Fruit fly (Drosophila melanogaster) whole organism, pupa: Measurements from ENCODE around the gene ymp.

ENCODE experiments used
- CG10348 ChIP-seq: fragments of 200-800 bp; sonication (Bioruptor generic); IDR thresholded peaks from 2 replicates; pipeline ENCODE4 v1.3.6; 2022; ENCODE audit warnings: missing biosample characterization, missing genetic modification characterization
- CG12605 ChIP-seq: fragments of 200-800 bp; sonication (Bioruptor generic); IDR thresholded peaks from 2 replicates; pipeline ENCODE4 v1.3.6; 2022; ENCODE audit warnings: missing biosample characterization, missing genetic modification characterization
- CG13204 ChIP-seq: fragments of 200-800 bp; sonication (Bioruptor generic); optimal IDR thresholded peaks from 2 replicates; lab custom pipeline; 2018; ENCODE audit warnings: missing biosample characterization, mild to moderate bottlenecking, missing genetic modification characterization, moderate library complexity
- CG14655 ChIP-seq: fragments of 200-800 bp; sonication (Bioruptor generic); optimal IDR thresholded peaks from 3 replicates; lab custom pipeline; 2017; ENCODE audit warnings: mild to moderate bottlenecking, missing biosample characterization, missing genetic modification reagents, missing genetic modification characterization
- CG15710 ChIP-seq: fragments of 200-800 bp; sonication (Bioruptor generic); optimal IDR thresholded peaks from 2 replicates; lab custom pipeline; 2018; ENCODE audit warnings: missing biosample characterization, mild to moderate bottlenecking, missing genetic modification characterization, moderate library complexity
- CG17806 ChIP-seq: fragments of 200-800 bp; sonication (Bioruptor generic); optimal IDR thresholded peaks from 2 replicates; lab custom pipeline; 2018; ENCODE audit warnings: missing biosample characterization, mild to moderate bottlenecking, missing genetic modification characterization, moderate library complexity
- CG32121 ChIP-seq: fragments of 200-800 bp; sonication (Bioruptor generic); IDR thresholded peaks from 2 replicates; pipeline ENCODE4 v1.3.6; 2022; ENCODE audit warnings: missing biosample characterization, missing genetic modification characterization
- CG34367 ChIP-seq: fragments of 200-800 bp; sonication (Bioruptor generic); optimal IDR thresholded peaks from 2 replicates; lab custom pipeline; 2018; ENCODE audit warnings: missing biosample characterization, mild to moderate bottlenecking, missing genetic modification characterization
- CG4496 ChIP-seq: fragments of 200-800 bp; sonication (Bioruptor generic); IDR thresholded peaks from 3 replicates; pipeline ENCODE4 v1.3.6; 2022; ENCODE audit warnings: missing biosample characterization, missing genetic modification characterization
- CG8159 ChIP-seq: fragments of 200-800 bp; sonication (Bioruptor generic); optimal IDR thresholded peaks from 3 replicates; lab custom pipeline; 2018; ENCODE audit warnings: missing biosample characterization, mild to moderate bottlenecking, missing genetic modification characterization, moderate library complexity
- CG8301 ChIP-seq: fragments of 200-800 bp; sonication (Bioruptor generic); optimal IDR thresholded peaks from 2 replicates; lab custom pipeline; 2018; ENCODE audit warnings: missing biosample characterization, mild to moderate bottlenecking, missing genetic modification characterization
- CG9948 ChIP-seq: fragments of 200-800 bp; sonication (Bioruptor generic); optimal IDR thresholded peaks from 2 replicates; lab custom pipeline; 2018; ENCODE audit warnings: missing biosample characterization, mild to moderate bottlenecking, missing genetic modification characterization, moderate library complexity
- D1 ChIP-seq: fragments of 200-800 bp; sonication (Bioruptor generic); optimal IDR thresholded peaks from 2 replicates; lab custom pipeline; 2018; ENCODE audit warnings: missing biosample characterization, mild to moderate bottlenecking, missing genetic modification characterization, moderate library complexity
- EcR ChIP-seq: fragments of 200-800 bp; sonication (Bioruptor generic); optimal IDR thresholded peaks from 3 replicates; lab custom pipeline; 2019; ENCODE audit warnings: missing biosample characterization, missing genetic modification characterization, mild to moderate bottlenecking, moderate library complexity, missing genetic modification reagents
- Ets98B ChIP-seq: fragments of 200-800 bp; sonication (Bioruptor generic); IDR thresholded peaks from 2 replicates; pipeline ENCODE4 v1.3.6; 2022; ENCODE audit warnings: missing biosample characterization, missing genetic modification characterization
- Pif1A ChIP-seq: fragments of 200-800 bp; sonication (Bioruptor generic); optimal IDR thresholded peaks from 3 replicates; lab custom pipeline; 2016; ENCODE audit warnings: missing biosample characterization, missing genetic modification characterization
- Pif1B ChIP-seq: fragments of 200-800 bp; sonication (Bioruptor generic); optimal IDR thresholded peaks from 3 replicates; lab custom pipeline; 2016; ENCODE audit warnings: missing biosample characterization, missing genetic modification characterization
- Snoo ChIP-seq: fragments of 200-800 bp; sonication (Bioruptor generic); optimal IDR thresholded peaks from 3 replicates; lab custom pipeline; 2017; ENCODE audit warnings: missing biosample characterization, mild to moderate bottlenecking, missing genetic modification characterization, inconsistent platforms
- fd96Ca ChIP-seq: fragments of 200-800 bp; sonication (Bioruptor generic); IDR thresholded peaks from 3 replicates; pipeline ENCODE4 v1.3.6; 2022; ENCODE audit warnings: missing biosample characterization, missing genetic modification characterization
- gl ChIP-seq: fragments of 200-800 bp; sonication (Bioruptor generic); optimal IDR thresholded peaks from 2 replicates; lab custom pipeline; 2018; ENCODE audit warnings: missing biosample characterization, mild to moderate bottlenecking, missing genetic modification characterization
- rn ChIP-seq: fragments of 200-800 bp; sonication (Bioruptor generic); IDR thresholded peaks from 2 replicates; pipeline ENCODE4 v1.3.6; 2022; ENCODE audit warnings: missing biosample characterization, missing genetic modification characterization

ymp gene

DNA sequence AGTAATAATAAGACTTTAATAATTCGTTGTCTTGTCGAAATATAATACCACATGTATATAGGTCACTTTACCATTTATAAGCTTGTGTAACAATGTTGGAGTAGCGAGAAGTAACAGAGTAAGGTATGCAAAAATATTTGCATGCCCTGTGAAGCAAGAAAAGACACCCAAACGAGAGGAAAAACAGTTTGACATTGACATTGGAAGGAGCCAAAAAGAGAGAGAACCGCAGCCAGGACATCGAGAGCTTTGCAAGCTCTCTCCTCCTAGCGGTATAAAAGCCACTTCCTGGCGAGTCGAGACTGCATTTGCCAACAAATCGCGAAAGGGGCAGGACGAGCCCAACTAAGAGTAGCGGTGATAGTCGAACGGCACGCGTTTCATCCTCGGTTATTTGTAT is 4.4 kb upstream of the ymp start, which contains the start of gene CG5079:
Gene CG5079 (plus strand): TSS at position 301 of the 400 bp plus-strand sequence.
- TF ChIP-seq CG4496 (GFP tag; lab: Robert Waterston, UW) = no peak
- TF ChIP-seq CG12605 (GFP tag; lab: Robert Waterston, UW) = no peak
- no peak for TF ChIP-seq Pif1B (GFP tag; lab: Kevin White, UChicago)
- no peak for TF ChIP-seq CG8301
- TF ChIP-seq fd96Ca (GFP tag; lab: Robert Waterston, UW) = no peak
- no peak for TF ChIP-seq Pif1A (GFP tag; lab: Kevin White, UChicago)
- no peak for TF ChIP-seq Snoo
- no peak for TF ChIP-seq CG32121
- TF ChIP-seq CG34367 (tag; lab: Kevin White, UChicago) = no peak

DNA sequence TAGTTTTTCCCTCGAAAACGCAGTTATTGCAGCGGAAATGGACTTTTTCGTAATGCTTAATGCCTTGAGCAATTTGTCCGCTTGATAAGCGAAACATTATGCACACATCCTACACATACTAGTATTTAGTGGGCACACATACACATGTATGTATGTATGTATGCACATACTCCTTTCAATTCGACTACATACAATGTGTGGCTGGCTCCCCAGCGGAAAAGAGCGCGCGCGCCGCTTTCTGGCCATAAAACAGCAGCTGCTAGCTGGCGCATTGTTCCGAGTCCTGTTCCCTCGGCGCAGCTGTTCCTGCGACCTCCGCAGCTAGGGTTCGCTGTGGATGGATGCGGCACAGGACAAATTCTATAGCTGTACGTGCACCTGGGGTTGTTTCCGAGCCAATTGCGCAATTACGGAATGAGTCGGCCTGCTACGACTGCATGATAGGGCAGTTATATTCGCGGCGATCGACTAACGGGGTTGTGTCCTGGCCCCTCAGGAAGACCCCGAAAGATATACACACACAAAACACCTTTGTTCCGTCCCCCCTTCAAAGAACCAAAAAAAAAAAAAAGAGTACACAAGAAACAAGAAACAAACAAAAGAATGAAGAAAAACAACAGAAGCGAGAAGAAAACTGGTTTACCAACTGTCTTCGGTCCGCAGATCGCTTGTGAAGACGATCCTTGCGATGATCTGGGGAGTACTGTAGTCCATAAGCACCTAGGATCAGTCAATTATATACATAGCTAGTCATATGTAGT is 12.5 kb downstream of the ymp start:
- no peak for TF ChIP-seq CG13204
- no peak for TF ChIP-seq CG4496 (GFP tag; lab: Robert Waterston, UW)
- no peak for TF ChIP-seq CG17806
- TF ChIP-seq gl (tag; lab: Kevin White, UChicago) = no peak
- no peak for TF ChIP-seq CG34367 (tag; lab: Kevin White, UChicago)
- no peak for TF ChIP-seq CG32121
- no peak for TF ChIP-seq EcR
- no peak for TF ChIP-seq D1
- no peak for TF ChIP-seq Pif1A (GFP tag; lab: Kevin White, UChicago)
- no peak for TF ChIP-seq rn (GFP tag; lab: Robert Waterston, UW)
- no peak for TF ChIP-seq CG10348 (GFP tag; lab: Robert Waterston, UW)
- TF ChIP-seq CG14655 (GFP tag; lab: Kevin White, UChicago) = no peak
- no peak for TF ChIP-seq CG15710 (tag; lab: Kevin White, UChicago)
- TF ChIP-seq CG8301 = no peak
- TF ChIP-seq, all 21 proteins: peak for 0

- TF ChIP-seq CG17806 (no peak), D1 (no peak), CG34367 (tag; lab: Kevin White, UChicago) (no peak), CG8159 (tag; lab: Kevin White, UChicago) (no peak), Ets98B (GFP tag; lab: Robert Waterston, UW) (no peak), Snoo (no peak), CG15710 (tag; lab: Kevin White, UChicago) (no peak), CG13204 (no peak), rn (GFP tag; lab: Robert Waterston, UW) (no peak), Pif1A (GFP tag; lab: Kevin White, UChicago) (no peak), CG14655 (GFP tag; lab: Kevin White, UChicago) (no peak), Pif1B (GFP tag; lab: Kevin White, UChicago) (no peak), CG4496 (GFP tag; lab: Robert Waterston, UW) (no peak), CG10348 (GFP tag; lab: Robert Waterston, UW) (no peak), fd96Ca (GFP tag; lab: Robert Waterston, UW) (no peak), CG32121 (no peak), CG8301 (no peak), CG12605 (GFP tag; lab: Robert Waterston, UW) (no peak)
Observed at dm6 chr3R:25594128-25594527, 14.8 kb downstream of the ymp start.

DNA sequence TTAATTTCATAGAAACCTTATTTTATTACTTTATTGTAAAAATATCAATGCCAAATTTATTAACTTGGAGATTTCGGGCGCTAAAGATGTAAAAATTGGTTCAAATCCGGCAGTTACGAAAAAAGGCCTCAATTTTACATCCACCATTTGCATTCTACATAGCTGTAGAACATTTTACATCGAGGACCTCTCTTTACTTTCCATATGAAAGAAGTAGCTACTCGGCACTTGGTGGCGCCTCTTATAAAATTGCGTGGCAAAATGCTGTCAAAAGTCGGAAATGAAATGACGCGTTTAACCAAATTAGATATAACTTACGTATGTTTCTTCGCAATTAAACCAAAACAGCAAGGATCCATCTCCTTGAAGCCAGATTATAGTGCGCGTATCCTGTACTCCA is 17.4 kb downstream of the ymp start:
- no peak for TF ChIP-seq Pif1A (GFP tag; lab: Kevin White, UChicago)
- TF ChIP-seq CG10348 (GFP tag; lab: Robert Waterston, UW) = no peak
- no peak for TF ChIP-seq CG4496 (GFP tag; lab: Robert Waterston, UW)
- no peak for TF ChIP-seq Pif1B (GFP tag; lab: Kevin White, UChicago)
- TF ChIP-seq CG17806 = no peak
- no peak for TF ChIP-seq CG13204
- no peak for TF ChIP-seq CG32121
- no peak for TF ChIP-seq CG12605 (GFP tag; lab: Robert Waterston, UW)
- no peak for TF ChIP-seq Snoo
- TF ChIP-seq CG14655 (GFP tag; lab: Kevin White, UChicago) = no peak
- TF ChIP-seq EcR = no peak
- TF ChIP-seq rn (GFP tag; lab: Robert Waterston, UW) = no peak
- TF ChIP-seq CG8159 (tag; lab: Kevin White, UChicago) = no peak
- no peak for TF ChIP-seq CG8301
- no peak for TF ChIP-seq CG15710 (tag; lab: Kevin White, UChicago)
- no peak for TF ChIP-seq CG9948 (tag; lab: Kevin White, UChicago)

dm6 chr3R:25590850-25591410 is 18.0 kb downstream of the ymp start:
- no peak for TF ChIP-seq CG14655 (GFP tag; lab: Kevin White, UChicago)
- TF ChIP-seq CG8301 = no peak
- TF ChIP-seq CG32121 = no peak
- TF ChIP-seq Snoo = no peak
- no peak for TF ChIP-seq CG12605 (GFP tag; lab: Robert Waterston, UW)
- TF ChIP-seq CG17806 = no peak
- no peak for TF ChIP-seq fd96Ca (GFP tag; lab: Robert Waterston, UW)
- TF ChIP-seq D1 = no peak
- TF ChIP-seq rn (GFP tag; lab: Robert Waterston, UW) = no peak
- no peak for TF ChIP-seq CG8159 (tag; lab: Kevin White, UChicago)
- TF ChIP-seq Pif1A (GFP tag; lab: Kevin White, UChicago) = no peak
- TF ChIP-seq CG9948 (tag; lab: Kevin White, UChicago) = no peak
- TF ChIP-seq EcR = no peak
- TF ChIP-seq gl (tag; lab: Kevin White, UChicago) = no peak
- TF ChIP-seq Pif1B (GFP tag; lab: Kevin White, UChicago) = no peak
- no peak for TF ChIP-seq Ets98B (GFP tag; lab: Robert Waterston, UW)
